Worm (Caenorhabditis elegans) whole organism, late embryonic: ENCODE measurements around the gene nhr-63.

Experiments
- C08G9.2 ChIP-seq: sonication (generic microtip); optimal IDR thresholded peaks from 2 replicates; lab custom pipeline; 2016; ENCODE audit warnings: mild to moderate bottlenecking, missing genetic modification characterization, moderate library complexity, missing compliant biosample characterization
- K02D7.2 ChIP-seq: sonication (generic microtip); optimal IDR thresholded peaks from 2 replicates; lab custom pipeline; 2017; ENCODE audit warnings: mild to moderate bottlenecking, missing genetic modification characterization, missing compliant biosample characterization
- K09A11.1 ChIP-seq: sonication (generic microtip); optimal IDR thresholded peaks from 2 replicates; lab custom pipeline; 2017; ENCODE audit warnings: antibody characterized with exemption, mild to moderate bottlenecking, missing genetic modification characterization, missing compliant biosample characterization; ENCODE audit not compliant: insufficient read depth
- T23F11.4 ChIP-seq: fragments of 200-800 bp; sonication (Bioruptor generic); optimal IDR thresholded peaks from 2 replicates; lab custom pipeline; 2018; ENCODE audit warnings: mild to moderate bottlenecking, missing genetic modification characterization, missing compliant biosample characterization
- ama-1 ChIP-seq: fragments of 150-350 bp; optimal IDR thresholded peaks from 2 replicates; lab custom pipeline; 2014
- ceh-14 ChIP-seq: sonication (generic microtip); optimal IDR thresholded peaks from 2 replicates; lab custom pipeline; 2016; ENCODE audit warnings: missing genotype, missing genetic modification characterization, missing compliant biosample characterization
- ceh-19 ChIP-seq: fragments of 200-800 bp; sonication (Bioruptor generic); optimal IDR thresholded peaks from 2 replicates; lab custom pipeline; 2018; ENCODE audit warnings: mild to moderate bottlenecking, missing genetic modification characterization, missing compliant biosample characterization
- ceh-2 ChIP-seq: sonication (generic microtip); optimal IDR thresholded peaks from 2 replicates; lab custom pipeline; 2016; ENCODE audit warnings: missing genotype, missing genetic modification characterization, missing compliant biosample characterization
- ceh-31 ChIP-seq: sonication (generic microtip); optimal IDR thresholded peaks from 2 replicates; lab custom pipeline; 2016; ENCODE audit warnings: missing genetic modification characterization, missing compliant biosample characterization
- ceh-34 ChIP-seq: sonication (generic microtip); optimal IDR thresholded peaks from 2 replicates; lab custom pipeline; 2016; ENCODE audit warnings: mild to moderate bottlenecking, missing genetic modification characterization, missing compliant biosample characterization
- ceh-48 ChIP-seq: sonication (generic microtip); optimal IDR thresholded peaks from 2 replicates; lab custom pipeline; 2016; ENCODE audit warnings: missing genetic modification characterization, inconsistent platforms, missing compliant biosample characterization
- che-1 ChIP-seq: sonication (generic microtip); optimal IDR thresholded peaks from 2 replicates; lab custom pipeline; 2016; ENCODE audit warnings: mild to moderate bottlenecking, missing genetic modification characterization, missing compliant biosample characterization
- dmd-4 ChIP-seq: sonication (generic microtip); optimal IDR thresholded peaks from 2 replicates; lab custom pipeline; 2016; ENCODE audit warnings: borderline replicate concordance, missing genetic modification characterization, missing compliant biosample characterization
- dve-1 ChIP-seq: sonication (generic microtip); optimal IDR thresholded peaks from 2 replicates; lab custom pipeline; 2017; ENCODE audit warnings: antibody characterized with exemption, mild to moderate bottlenecking, missing genetic modification characterization, missing compliant biosample characterization
- elt-2 ChIP-seq: sonication (generic microtip); optimal IDR thresholded peaks from 2 replicates; lab custom pipeline; 2016; ENCODE audit warnings: missing genetic modification reagents, missing genetic modification characterization, missing compliant biosample characterization
- gmeb-2 ChIP-seq: sonication (generic microtip); optimal IDR thresholded peaks from 2 replicates; lab custom pipeline; 2016; ENCODE audit warnings: missing genetic modification characterization, inconsistent platforms, missing compliant biosample characterization
- hlh-15 ChIP-seq: sonication (generic microtip); optimal IDR thresholded peaks from 2 replicates; lab custom pipeline; 2016; ENCODE audit warnings: missing genetic modification characterization, missing compliant biosample characterization
- hlh-30 ChIP-seq: sonication (generic microtip); optimal IDR thresholded peaks from 2 replicates; lab custom pipeline; 2017; ENCODE audit warnings: antibody characterized with exemption, missing genetic modification characterization, missing compliant biosample characterization; ENCODE audit not compliant: insufficient read depth
- hlh-6 ChIP-seq: sonication (generic microtip); optimal IDR thresholded peaks from 2 replicates; lab custom pipeline; 2016; ENCODE audit warnings: missing genotype, missing genetic modification characterization, missing compliant biosample characterization
- mec-3 ChIP-seq: sonication (generic microtip); optimal IDR thresholded peaks from 2 replicates; lab custom pipeline; 2016; ENCODE audit warnings: borderline replicate concordance, missing genetic modification characterization, missing compliant biosample characterization
- nfya-1 ChIP-seq: sonication (generic microtip); optimal IDR thresholded peaks from 2 replicates; lab custom pipeline; 2017; ENCODE audit warnings: missing genetic modification characterization, mild to moderate bottlenecking, missing compliant biosample characterization, antibody characterized with exemption, moderate library complexity
- odd-2 ChIP-seq: sonication (generic microtip); optimal IDR thresholded peaks from 2 replicates; lab custom pipeline; 2017; ENCODE audit warnings: antibody characterized with exemption, mild to moderate bottlenecking, missing genetic modification characterization, missing compliant biosample characterization
- pax-1 ChIP-seq: fragments of 150-350 bp; optimal IDR thresholded peaks from 2 replicates; lab custom pipeline; 2014; ENCODE audit warnings: missing biosample characterization, missing genetic modification characterization
- pqm-1 ChIP-seq: sonication (generic microtip); optimal IDR thresholded peaks from 2 replicates; lab custom pipeline; 2016; ENCODE audit warnings: missing genetic modification characterization, missing compliant biosample characterization
- ref-2 ChIP-seq: sonication (generic microtip); optimal IDR thresholded peaks from 2 replicates; lab custom pipeline; 2016; ENCODE audit warnings: missing genetic modification characterization, missing compliant biosample characterization
- syd-9 ChIP-seq: sonication (generic microtip); optimal IDR thresholded peaks from 2 replicates; lab custom pipeline; 2016; ENCODE audit warnings: mild to moderate bottlenecking, missing genetic modification characterization, moderate library complexity, missing compliant biosample characterization
- tbx-2 ChIP-seq: sonication (generic microtip); optimal IDR thresholded peaks from 2 replicates; lab custom pipeline; 2016; ENCODE audit warnings: missing genetic modification characterization, missing compliant biosample characterization
- tbx-7 ChIP-seq: sonication (generic microtip); optimal IDR thresholded peaks from 2 replicates; lab custom pipeline; 2016; ENCODE audit warnings: missing genotype, missing genetic modification characterization, missing compliant biosample characterization
- ttx-3 ChIP-seq: sonication (generic microtip); optimal IDR thresholded peaks from 2 replicates; lab custom pipeline; 2016; ENCODE audit warnings: missing genetic modification reagents, missing genetic modification characterization, missing compliant biosample characterization
- unc-86 ChIP-seq: sonication (generic microtip); optimal IDR thresholded peaks from 2 replicates; lab custom pipeline; 2016; ENCODE audit warnings: missing genetic modification characterization, missing compliant biosample characterization
- ztf-16 ChIP-seq: sonication (generic microtip); optimal IDR thresholded peaks from 2 replicates; lab custom pipeline; 2017; ENCODE audit warnings: missing genetic modification characterization, missing compliant biosample characterization

nhr-63 gene

DNA sequence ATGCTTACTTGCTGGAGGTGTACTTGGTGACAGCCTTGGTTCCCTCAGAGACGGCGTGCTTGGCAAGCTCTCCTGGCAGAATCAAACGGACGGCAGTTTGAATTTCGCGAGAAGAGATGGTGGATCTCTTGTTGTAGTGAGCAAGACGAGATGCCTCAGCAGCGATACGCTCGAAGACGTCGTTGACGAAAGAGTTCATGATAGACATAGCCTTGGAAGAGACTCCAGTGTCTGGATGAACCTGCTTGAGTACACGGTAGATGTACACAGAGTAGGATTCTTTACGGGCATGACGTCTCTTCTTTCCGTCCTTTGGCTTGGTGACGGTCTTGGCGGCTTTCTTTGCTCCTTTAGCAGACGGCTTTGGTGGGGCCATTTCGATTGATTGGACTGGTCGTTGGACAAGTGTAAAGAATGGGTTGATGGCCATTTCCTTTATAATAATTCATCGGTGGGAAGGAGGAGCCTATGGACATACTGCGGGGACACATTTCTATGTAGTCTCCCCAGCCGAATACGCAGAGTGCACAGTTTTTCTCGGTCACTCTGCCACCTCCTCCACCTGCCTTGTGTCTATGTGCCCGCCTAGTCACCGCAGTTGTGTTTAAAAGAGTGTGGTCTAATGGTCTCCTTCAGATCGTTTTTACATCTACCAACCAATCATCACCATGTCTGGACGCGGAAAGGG lies 37.9 kb downstream of the nhr-63 start, which contains the start of the genes his-4 and his-3:
his-4 (minus strand) TSS at position 376 of the 688 bp plus-strand sequence.
his-3 (plus strand) TSS at position 669 of the 688 bp plus-strand sequence.
- TF ChIP-seq tbx-2 (tag; lab: Kevin White, UChicago): peak; percentile 60
- TF ChIP-seq ztf-16 (tag; lab: Kevin White, UChicago): peak; percentile 17
- TF ChIP-seq tbx-7 (tag; lab: Kevin White, UChicago): peak; percentile 11
- TF ChIP-seq ref-2 (tag; lab: Kevin White, UChicago): peak; percentile 66
- TF ChIP-seq ceh-34 (tag; lab: Kevin White, UChicago): peak; percentile 38
- peak; percentile 37 for TF ChIP-seq dve-1 (tag; lab: Kevin White, UChicago)
- peak; percentile 36 for TF ChIP-seq nfya-1 (tag; lab: Kevin White, UChicago)
- TF ChIP-seq ceh-31 (tag; lab: Kevin White, UChicago): peak; percentile 63
- TF ChIP-seq elt-2 (tag; lab: Kevin White, UChicago): peak; percentile 24

- no peak for TF ChIP-seq ceh-34 (tag; lab: Kevin White, UChicago)
- TF ChIP-seq ceh-48 (tag; lab: Kevin White, UChicago): no peak
- TF ChIP-seq odd-2 (tag; lab: Kevin White, UChicago): no peak
- TF ChIP-seq ceh-19 (GFP tag; lab: Kevin White, UChicago): no peak
- TF ChIP-seq hlh-30 (tag; lab: Kevin White, UChicago): no peak
- TF ChIP-seq che-1 (tag; lab: Kevin White, UChicago): no peak
- no peak for TF ChIP-seq dve-1 (tag; lab: Kevin White, UChicago)
- no peak for TF ChIP-seq T23F11.4 (GFP tag; lab: Kevin White, UChicago)
- no peak for TF ChIP-seq ama-1 (lab: Kevin White, UChicago)
- TF ChIP-seq ceh-2 (tag; lab: Kevin White, UChicago): no peak
- TF ChIP-seq C08G9.2: no peak
Measured at ce11 chrV:16041412-16041811, 39.0 kb downstream of the nhr-63 start.

- TF ChIP-seq ama-1 (lab: Kevin White, UChicago) (peak; percentile 73), ref-2 (tag; lab: Kevin White, UChicago) (peak; percentile 22)
Measured at ce11 chrV:16041925-16042742, 39.7 kb downstream of the nhr-63 start, which contains the start of the genes his-2 and his-1. Gene his-2, minus strand, starts transcription at chrV:16042283. Gene his-1, plus strand, starts transcription at chrV:16042520.

ce11 chrV:16042743-16043014 lies 40.3 kb downstream of the nhr-63 start:
- TF ChIP-seq odd-2 (tag; lab: Kevin White, UChicago): no peak
- no peak for TF ChIP-seq unc-86
- TF ChIP-seq K02D7.2 (tag; lab: Kevin White, UChicago): no peak
- TF ChIP-seq pqm-1 (tag; lab: Kevin White, UChicago): no peak
- no peak for TF ChIP-seq ceh-34 (tag; lab: Kevin White, UChicago)
- no peak for TF ChIP-seq T23F11.4 (GFP tag; lab: Kevin White, UChicago)
- TF ChIP-seq tbx-7 (tag; lab: Kevin White, UChicago): no peak
- TF ChIP-seq gmeb-2 (tag; lab: Kevin White, UChicago): no peak
- no peak for TF ChIP-seq syd-9 (tag; lab: Kevin White, UChicago)
- TF ChIP-seq hlh-15 (tag; lab: Kevin White, UChicago): no peak
- no peak for TF ChIP-seq hlh-6
- no peak for TF ChIP-seq pax-1 (tag; lab: Kevin White, UChicago)

DNA sequence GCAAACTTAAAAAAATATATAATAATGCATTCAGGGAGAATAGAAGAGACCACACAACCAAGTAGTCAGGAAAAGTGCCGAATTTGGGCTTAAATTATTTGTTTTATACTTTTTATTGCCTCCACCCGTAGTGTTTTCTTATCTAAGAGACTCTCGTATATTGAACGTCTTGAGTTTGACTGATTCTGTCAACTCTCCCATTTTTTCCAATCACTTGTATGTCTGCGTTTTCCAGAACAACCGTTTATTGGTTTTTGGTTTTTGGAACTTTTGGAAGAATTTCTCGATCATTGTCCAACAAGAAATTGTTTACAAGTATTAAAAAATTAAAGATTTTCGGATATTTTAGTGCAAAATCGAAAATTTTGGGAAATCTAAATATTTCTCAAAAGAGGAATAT lies 41.3 kb downstream of the nhr-63 start:
- TF ChIP-seq mec-3 (tag; lab: Kevin White, UChicago) (no peak), dmd-4 (tag; lab: Kevin White, UChicago) (no peak), ttx-3 (tag; lab: Kevin White, UChicago) (no peak), ceh-14 (tag; lab: Kevin White, UChicago) (no peak), K09A11.1 (tag; lab: Kevin White, UChicago) (no peak)
